Worm (Caenorhabditis elegans): ENCODE results near the gene F01E11.18.

DNA sequence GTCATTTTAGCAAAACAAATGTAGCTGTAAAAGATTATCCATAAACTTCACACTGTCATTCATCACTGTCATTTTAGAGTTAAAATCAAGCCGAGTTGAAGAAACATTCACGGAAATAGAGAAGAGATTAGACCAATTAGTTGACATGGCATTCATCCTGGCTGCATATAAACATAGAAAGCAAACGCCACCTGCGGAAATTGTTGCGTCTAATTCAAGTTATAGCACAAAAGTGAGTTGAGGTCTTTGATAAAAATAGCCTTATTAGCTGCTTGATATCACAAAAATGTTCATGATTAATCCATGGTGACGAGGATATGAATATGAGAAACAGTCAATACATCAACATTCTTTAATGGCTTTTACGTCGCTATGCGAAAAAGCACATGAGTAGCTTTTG lies 20.9 kb upstream of the F01E11.18 start:
- TF ChIP-seq nhr-28 (tag; optimal IDR thresholded peaks at IDR 0.05): no peak
- TF ChIP-seq skn-1 (tag; optimal IDR thresholded peaks at IDR 0.05): no peak
- TF ChIP-seq jun-1 (tag; optimal IDR thresholded peaks at IDR 0.05): no peak
- TF ChIP-seq mab-9 (GFP tag; IDR thresholded peaks at IDR 0.05): no peak
- no peak for TF ChIP-seq snpc-4 (tag; optimal IDR thresholded peaks at IDR 0.05)
- no peak for TF ChIP-seq lin-13 (GFP tag; optimal IDR thresholded peaks at IDR 0.05)
- TF ChIP-seq tbx-2 (tag; optimal IDR thresholded peaks at IDR 0.05): no peak
- TF ChIP-seq unc-130 (tag; optimal IDR thresholded peaks at IDR 0.05): no peak
- TF ChIP-seq unc-30 (tag; optimal IDR thresholded peaks at IDR 0.05): no peak
- TF ChIP-seq nhr-237 (tag; optimal IDR thresholded peaks at IDR 0.05): no peak
- no peak for TF ChIP-seq lin-15B (tag; optimal IDR thresholded peaks at IDR 0.05)
- TF ChIP-seq elt-2 (tag; optimal IDR thresholded peaks at IDR 0.05): no peak

Measured in whole organism, L1 larva.